Worm (Caenorhabditis elegans) whole organism, late embryonic: Measurements from ENCODE around the gene F46B6.10.

Experiments used
- F13H6.1 ChIP-seq: sonication (generic microtip); optimal IDR thresholded peaks from 2 replicates; lab custom pipeline; 2016; ENCODE audit warnings: missing genetic modification characterization, missing compliant biosample characterization
- T23F11.4 ChIP-seq: fragments of 200-800 bp; sonication (Bioruptor generic); optimal IDR thresholded peaks from 2 replicates; lab custom pipeline; 2018; ENCODE audit warnings: mild to moderate bottlenecking, missing genetic modification characterization, missing compliant biosample characterization
- ama-1 ChIP-seq: fragments of 150-350 bp; optimal IDR thresholded peaks from 2 replicates; lab custom pipeline; 2014
- ceh-22 ChIP-seq: sonication (generic microtip); optimal IDR thresholded peaks from 2 replicates; lab custom pipeline; 2017; ENCODE audit warnings: missing biosample characterization, missing genetic modification characterization
- dmd-4 ChIP-seq: sonication (generic microtip); optimal IDR thresholded peaks from 2 replicates; lab custom pipeline; 2016; ENCODE audit warnings: borderline replicate concordance, missing genetic modification characterization, missing compliant biosample characterization
- dve-1 ChIP-seq: sonication (generic microtip); optimal IDR thresholded peaks from 2 replicates; lab custom pipeline; 2017; ENCODE audit warnings: antibody characterized with exemption, mild to moderate bottlenecking, missing genetic modification characterization, missing compliant biosample characterization
- gmeb-2 ChIP-seq: sonication (generic microtip); optimal IDR thresholded peaks from 2 replicates; lab custom pipeline; 2016; ENCODE audit warnings: missing genetic modification characterization, inconsistent platforms, missing compliant biosample characterization
- lim-6 ChIP-seq: sonication (generic microtip); optimal IDR thresholded peaks from 2 replicates; lab custom pipeline; 2016; ENCODE audit warnings: missing genetic modification characterization, missing compliant biosample characterization
- rnt-1 ChIP-seq: sonication (generic microtip); optimal IDR thresholded peaks from 2 replicates; lab custom pipeline; 2016; ENCODE audit warnings: missing genetic modification characterization, missing compliant biosample characterization

ce11 chrV:9841376-9841775 is 39.5 kb upstream of the F46B6.10 start, which contains the start of gene sru-36:
- no peak for TF ChIP-seq ama-1 (lab: Kevin White, UChicago)
- no peak for TF ChIP-seq dve-1 (tag; lab: Kevin White, UChicago)
- TF ChIP-seq T23F11.4 (GFP tag; lab: Kevin White, UChicago), result no peak
- no peak for TF ChIP-seq ceh-22
- no peak for TF ChIP-seq dmd-4
- TF ChIP-seq lim-6 (tag; lab: Kevin White, UChicago), result no peak
- no peak for TF ChIP-seq F13H6.1 (tag; lab: Kevin White, UChicago)
- no peak for TF ChIP-seq rnt-1
- no peak for TF ChIP-seq gmeb-2 (tag; lab: Kevin White, UChicago)
